Worm (Caenorhabditis elegans) whole organism, L3 larva: ENCODE data around the gene C14A6.13.

ENCODE experiments used
- ceh-82 ChIP-seq: fragments of 150-350 bp; optimal IDR thresholded peaks from 2 replicates; lab custom pipeline; 2014; ENCODE audit warnings: missing biosample characterization, missing genetic modification characterization
- daf-12 ChIP-seq: fragments of 150-350 bp; optimal IDR thresholded peaks from 2 replicates; lab custom pipeline; 2014; ENCODE audit warnings: missing biosample characterization, missing genetic modification reagents, missing genetic modification characterization
- elt-1 ChIP-seq: fragments of 150-350 bp; optimal IDR thresholded peaks from 2 replicates; lab custom pipeline; 2014; ENCODE audit warnings: missing biosample characterization, missing genetic modification characterization
- elt-2 ChIP-seq: sonication (generic microtip); optimal IDR thresholded peaks from 2 replicates; lab custom pipeline; 2016; ENCODE audit warnings: missing genetic modification reagents, mild to moderate bottlenecking, missing genetic modification characterization, missing compliant biosample characterization
- fos-1 ChIP-seq: fragments of 150-350 bp; optimal IDR thresholded peaks from 2 replicates; lab custom pipeline; 2014; ENCODE audit warnings: missing biosample characterization, missing genetic modification characterization
- lin-39 ChIP-seq: fragments of 150-350 bp; optimal IDR thresholded peaks from 2 replicates; lab custom pipeline; 2018; ENCODE audit warnings: missing biosample characterization, missing genetic modification reagents, missing genetic modification characterization
- lsy-12 ChIP-seq: sonication (generic microtip); optimal IDR thresholded peaks from 2 replicates; lab custom pipeline; 2016; ENCODE audit warnings: mild to moderate bottlenecking, missing genetic modification characterization, missing compliant biosample characterization
- mml-1 ChIP-seq: fragments of 150-350 bp; sonication (generic microtip); optimal IDR thresholded peaks from 3 replicates; lab custom pipeline; 2014; ENCODE audit warnings: missing biosample characterization, missing genetic modification characterization
- nhr-23 ChIP-seq: fragments of 150-350 bp; optimal IDR thresholded peaks from 2 replicates; lab custom pipeline; 2014; ENCODE audit warnings: missing biosample characterization, missing genetic modification reagents, missing genetic modification characterization
- pha-4 ChIP-seq: fragments of 150-350 bp; optimal IDR thresholded peaks from 2 replicates; lab custom pipeline; 2014; ENCODE audit warnings: missing biosample characterization, missing genetic modification reagents, missing genetic modification characterization
- skn-1 ChIP-seq: fragments of 150-350 bp; optimal IDR thresholded peaks from 2 replicates; lab custom pipeline; 2014; ENCODE audit warnings: missing biosample characterization, missing genetic modification characterization
- snpc-4 ChIP-seq: fragments of 150-350 bp; optimal IDR thresholded peaks from 2 replicates; lab custom pipeline; 2014; ENCODE audit warnings: missing biosample characterization, missing genetic modification characterization
- ztf-11 ChIP-seq: fragments of 150-350 bp; optimal IDR thresholded peaks from 2 replicates; lab custom pipeline; 2014; ENCODE audit warnings: missing biosample characterization, missing genetic modification characterization
- ztf-4 ChIP-seq: fragments of 150-350 bp; optimal IDR thresholded peaks from 2 replicates; lab custom pipeline; 2014; ENCODE audit warnings: missing biosample characterization, missing genetic modification characterization

DNA sequence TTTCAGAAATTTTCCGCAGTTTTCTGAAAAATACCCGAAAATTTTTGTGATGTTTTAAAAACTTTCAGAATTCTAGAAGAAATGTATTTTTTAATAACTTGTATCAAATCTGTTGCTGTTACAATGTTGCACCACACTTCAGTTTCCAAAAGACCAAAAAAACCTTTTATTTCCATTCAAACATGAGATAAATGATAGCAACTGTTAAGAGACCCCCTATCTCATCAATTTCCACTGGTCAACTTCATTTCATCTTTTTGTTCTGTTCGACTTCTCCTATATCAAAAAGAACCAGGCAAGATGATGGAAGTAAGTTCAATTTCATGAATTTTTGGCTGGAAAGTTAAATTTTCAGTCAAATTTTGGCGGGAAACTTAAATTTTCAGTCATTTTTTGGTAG is 37.3 kb upstream of the C14A6.13 start, which contains the start of gene F16H6.4:
- TF ChIP-seq fos-1 (no peak), daf-12 (no peak), lsy-12 (no peak), lin-39 (tag; lab: Kevin White, UChicago) (no peak), mml-1 (tag; lab: Kevin White, UChicago) (no peak), elt-1 (tag; lab: Kevin White, UChicago) (no peak), nhr-23 (tag; lab: Kevin White, UChicago) (no peak), skn-1 (no peak), ztf-11 (tag; lab: Kevin White, UChicago) (no peak), snpc-4 (tag; lab: Kevin White, UChicago) (no peak), pha-4 (tag; lab: Kevin White, UChicago) (no peak), elt-2 (no peak), ztf-4 (tag; lab: Kevin White, UChicago) (no peak), ceh-82 (tag; lab: Kevin White, UChicago) (no peak)
